Fruit fly (Drosophila melanogaster): ENCODE measurements around the gene CG14645.

The CG14645 gene

dm6 chr3R:4378363-4379354 lies 43.8 kb downstream of the CG14645 start, which contains the start of gene Sfxn1-3 (continued):
- no peak for TF ChIP-seq CG32772 (GFP tag; IDR thresholded peaks at IDR 0.05)
- TF ChIP-seq her (GFP tag; optimal IDR thresholded peaks at IDR 0.05), result peak; percentile 51
- TF ChIP-seq PHDP (tag; optimal IDR thresholded peaks at IDR 0.05), result peak; percentile 12
- no peak; the same call in 1 of the 3 replicates for TF ChIP-seq otp (GFP tag; IDR thresholded peaks at IDR 0.05)
- TF ChIP-seq lov (optimal IDR thresholded peaks at IDR 0.05), result no peak
- TF ChIP-seq lov (GFP tag; IDR thresholded peaks at IDR 0.05), result 0 out of 3 replicates have a peak, but pooled peaks have one; percentile 45
- peak; percentile 38 for TF ChIP-seq NfI (GFP tag; optimal IDR thresholded peaks at IDR 0.05)
- peak in 1 of 2 experiments; percentile 79 for TF ChIP-seq Eip74EF (GFP tag; optimal IDR thresholded peaks at IDR 0.05)
- peak; percentile 81 for TF ChIP-seq CG16779 (GFP tag; IDR thresholded peaks at IDR 0.05)
- TF ChIP-seq CG16815 (GFP tag; optimal IDR thresholded peaks at IDR 0.05), result no peak
- TF ChIP-seq danr (GFP tag; IDR thresholded peaks at IDR 0.05), result no peak
- no peak; the same call in 2 of the 3 replicates for TF ChIP-seq hb (GFP tag; IDR thresholded peaks at IDR 0.05; ENCODE audit: partially characterized antibody)
- TF ChIP-seq ftz-f1 (GFP tag; optimal IDR thresholded peaks at IDR 0.05), result peak; percentile 4
- no peak for TF ChIP-seq CG12942 (GFP tag; optimal IDR thresholded peaks at IDR 0.05)
- TF ChIP-seq nmo (GFP tag; optimal IDR thresholded peaks at IDR 0.05), result peak; percentile 18
- TF ChIP-seq sens-2 (GFP tag; IDR thresholded peaks at IDR 0.05), result no peak; the same call in 1 of the 2 replicates
- peak; percentile 80 for TF ChIP-seq grn (GFP tag; optimal IDR thresholded peaks at IDR 0.05)
- TF ChIP-seq CG12299 (tag; optimal IDR thresholded peaks at IDR 0.05), result peak; percentile 50
- TF ChIP-seq Antp (GFP tag; optimal IDR thresholded peaks at IDR 0.05), result peak; percentile 30
- TF ChIP-seq CoRest (tag; optimal IDR thresholded peaks at IDR 0.05), result peak; percentile 23
- TF ChIP-seq CG6272 (GFP tag; IDR thresholded peaks at IDR 0.05), result no peak
- TF ChIP-seq CG6689 (GFP tag; IDR thresholded peaks at IDR 0.05), result peak; percentile 38; the same call in 1 of the 2 replicates
- TF ChIP-seq CG31224 (GFP tag; IDR thresholded peaks at IDR 0.05), result no peak
- TF ChIP-seq ttk (GFP tag; IDR thresholded peaks at IDR 0.05), result peak; percentile 55; the same call in 1 of the 2 replicates
- no peak for TF ChIP-seq sima (GFP tag; optimal IDR thresholded peaks at IDR 0.05)
- TF ChIP-seq CG42726 (GFP tag; IDR thresholded peaks at IDR 0.05; ENCODE audit: partially characterized antibody), result no peak; the same call in 1 of the 2 replicates
- TF ChIP-seq CTCF (GFP tag; optimal IDR thresholded peaks at IDR 0.05), result peak; percentile 44
- TF ChIP-seq D (optimal IDR thresholded peaks at IDR 0.05), result no peak
- no peak for TF ChIP-seq D (GFP tag; optimal IDR thresholded peaks at IDR 0.05)
- no peak for TF ChIP-seq Six4 (GFP tag; optimal IDR thresholded peaks at IDR 0.05)
- no peak for TF ChIP-seq CG33213 (GFP tag; optimal IDR thresholded peaks at IDR 0.05)
- peak; percentile 80 for TF ChIP-seq Fer1 (GFP tag; optimal IDR thresholded peaks at IDR 0.05)
- peak; percentile 9 for TF ChIP-seq chn (GFP tag; optimal IDR thresholded peaks at IDR 0.05)
- TF ChIP-seq insv (GFP tag; optimal IDR thresholded peaks at IDR 0.05), result peak in 1 of 2 experiments; percentile 24
- no peak for TF ChIP-seq Sox102F (GFP tag; optimal IDR thresholded peaks at IDR 0.05)
- TF ChIP-seq CG10321 (GFP tag; IDR thresholded peaks at IDR 0.05), result no peak
- TF ChIP-seq CG14710 (tag; optimal IDR thresholded peaks at IDR 0.05), result peak; percentile 2
- TF ChIP-seq zen2 (GFP tag; IDR thresholded peaks at IDR 0.05; ENCODE audit: partially characterized antibody), result peak; percentile 48; the same call in 2 of the 3 replicates
- TF ChIP-seq CG13296 (GFP tag; optimal IDR thresholded peaks at IDR 0.05), result peak; percentile 60
- peak; percentile 35 for TF ChIP-seq CG3281 (GFP tag; optimal IDR thresholded peaks at IDR 0.05)
- peak; percentile 81 for TF ChIP-seq Hey (tag; optimal IDR thresholded peaks at IDR 0.05)
- TF ChIP-seq Bdp1 (GFP tag; optimal IDR thresholded peaks at IDR 0.05), result peak; percentile 31
- no peak for TF ChIP-seq ken (GFP tag; IDR thresholded peaks at IDR 0.05)
- peak; percentile 61; the same call in 1 of the 2 replicates for TF ChIP-seq Adf1 (GFP tag; IDR thresholded peaks at IDR 0.05)
- no peak for TF ChIP-seq wdn (GFP tag; IDR thresholded peaks at IDR 0.05)
- TF ChIP-seq mam (GFP tag; optimal IDR thresholded peaks at IDR 0.05), result peak; percentile 30
- TF ChIP-seq ems (GFP tag; optimal IDR thresholded peaks at IDR 0.05), result peak; percentile 10
- TF ChIP-seq CG10267 (tag; optimal IDR thresholded peaks at IDR 0.05), result no peak
- no peak for TF ChIP-seq repo (GFP tag; optimal IDR thresholded peaks at IDR 0.05)

Measured in whole organism, embryonic.